Fruit fly (Drosophila melanogaster): ENCODE measurements around the gene Pldn.

dm6 chr3L:11711059-11711628, 19.9 kb upstream of the Pldn start, which contains the start of gene crim:
- TF ChIP-seq psq (optimal IDR thresholded peaks at IDR 0.05) (no peak), insv (optimal IDR thresholded peaks at IDR 0.05) (no peak), Sin3A (optimal IDR thresholded peaks at IDR 0.05) (no peak), h (optimal IDR thresholded peaks at IDR 0.05) (no peak), ttk (optimal IDR thresholded peaks at IDR 0.05) (no peak)
